Worm (Caenorhabditis elegans) whole organism, L2 larva: ENCODE data around the gene W03D2.9.
A peak's percentile ranks its signal among the peaks of the same experiment; 100 is the strongest.

Experiments used
- C34F6.9 ChIP-seq: fragments of 150-350 bp; optimal IDR thresholded peaks from 2 replicates; lab custom pipeline; 2014; ENCODE audit warnings: missing biosample characterization, missing genetic modification characterization
- R02D3.7 ChIP-seq: fragments of 150-350 bp; optimal IDR thresholded peaks from 2 replicates; lab custom pipeline; 2014; ENCODE audit warnings: missing biosample characterization, missing genetic modification characterization
- ZK546.5 ChIP-seq: sonication (generic microtip); optimal IDR thresholded peaks from 2 replicates; lab custom pipeline; 2017; ENCODE audit warnings: missing biosample characterization, missing genetic modification characterization
- alr-1 ChIP-seq: fragments of 150-350 bp; optimal IDR thresholded peaks from 2 replicates; lab custom pipeline; 2014; ENCODE audit warnings: missing biosample characterization, missing genetic modification characterization
- aly-2 ChIP-seq: fragments of 150-350 bp; optimal IDR thresholded peaks from 2 replicates; lab custom pipeline; 2014; ENCODE audit warnings: missing biosample characterization, missing genetic modification characterization
- blmp-1 ChIP-seq: sonication (generic microtip); optimal IDR thresholded peaks from 2 replicates; lab custom pipeline; 2017; ENCODE audit warnings: missing genetic modification characterization, mild to moderate bottlenecking, missing compliant biosample characterization, antibody characterized with exemption, moderate library complexity; ENCODE audit not compliant: insufficient read depth
- ceh-82 ChIP-seq: fragments of 150-350 bp; optimal IDR thresholded peaks from 2 replicates; lab custom pipeline; 2014; ENCODE audit warnings: missing biosample characterization, missing genetic modification characterization
- crh-2 ChIP-seq: sonication (generic microtip); optimal IDR thresholded peaks from 2 replicates; lab custom pipeline; 2017; ENCODE audit warnings: missing biosample characterization, missing genetic modification characterization
- dmd-4 ChIP-seq: sonication (generic microtip); optimal IDR thresholded peaks from 2 replicates; lab custom pipeline; 2017; ENCODE audit warnings: missing biosample characterization, missing genetic modification characterization
- egl-27 ChIP-seq: sonication (generic microtip); optimal IDR thresholded peaks from 3 replicates; lab custom pipeline; 2017; ENCODE audit warnings: missing biosample characterization, missing genetic modification reagents, missing genetic modification characterization
- fos-1 ChIP-seq: fragments of 150-350 bp; optimal IDR thresholded peaks from 2 replicates; lab custom pipeline; 2014; ENCODE audit warnings: missing biosample characterization, missing genetic modification characterization
- gmeb-1 ChIP-seq: fragments of 150-350 bp; optimal IDR thresholded peaks from 2 replicates; lab custom pipeline; 2014; ENCODE audit warnings: missing biosample characterization, missing genetic modification characterization
- lin-11 ChIP-seq: fragments of 150-350 bp; sonication (generic microtip); optimal IDR thresholded peaks from 2 replicates; lab custom pipeline; 2014; ENCODE audit warnings: missing biosample characterization, missing genetic modification characterization, inconsistent platforms, mixed read lengths
- lin-13 ChIP-seq: fragments of 150-350 bp; optimal IDR thresholded peaks from 2 replicates; lab custom pipeline; 2014; ENCODE audit warnings: missing biosample characterization, missing genetic modification reagents, missing genetic modification characterization
- lsy-2 ChIP-seq, 2 experiments: fragments of 150-350 bp in 1 of 2; sonication (generic microtip) in 1 of 2; optimal IDR thresholded peaks; 2 replicates each; lab custom pipeline; 2014 to 2017; ENCODE audit warnings: missing biosample characterization in 2 of 2, missing genetic modification characterization in 2 of 2
- mab-5 ChIP-seq: fragments of 150-350 bp; optimal IDR thresholded peaks from 2 replicates; lab custom pipeline; 2014; ENCODE audit warnings: missing biosample characterization, missing genetic modification characterization
- mbf-1 ChIP-seq: sonication (generic microtip); optimal IDR thresholded peaks from 2 replicates; lab custom pipeline; 2017; ENCODE audit warnings: missing biosample characterization, missing genetic modification characterization
- mdl-1 ChIP-seq, 2 experiments: fragments of 150-350 bp in 1 of 2; sonication (generic microtip) in 1 of 2; optimal IDR thresholded peaks; 2 replicates each; lab custom pipeline; 2017; ENCODE audit warnings: missing biosample characterization in 2 of 2, missing genetic modification characterization in 2 of 2
- nhr-10 ChIP-seq: sonication (generic microtip); optimal IDR thresholded peaks from 2 replicates; lab custom pipeline; 2017; ENCODE audit warnings: missing biosample characterization, missing genetic modification characterization
- nhr-11 ChIP-seq: fragments of 150-350 bp; optimal IDR thresholded peaks from 2 replicates; lab custom pipeline; 2014; ENCODE audit warnings: missing biosample characterization, missing genetic modification characterization
- nhr-129 ChIP-seq: fragments of 150-350 bp; optimal IDR thresholded peaks from 2 replicates; lab custom pipeline; 2014; ENCODE audit warnings: missing biosample characterization, missing genetic modification characterization
- nhr-21 ChIP-seq: fragments of 150-350 bp; optimal IDR thresholded peaks from 2 replicates; lab custom pipeline; 2014; ENCODE audit warnings: missing biosample characterization, missing genetic modification characterization
- nhr-23 ChIP-seq: fragments of 150-350 bp; optimal IDR thresholded peaks from 2 replicates; lab custom pipeline; 2014; ENCODE audit warnings: missing biosample characterization, missing genetic modification reagents, missing genetic modification characterization
- nhr-25 ChIP-seq: fragments of 150-350 bp; sonication (generic microtip); optimal IDR thresholded peaks from 3 replicates; lab custom pipeline; 2014; ENCODE audit warnings: missing biosample characterization, missing genetic modification characterization
- nhr-77 ChIP-seq: fragments of 150-350 bp; optimal IDR thresholded peaks from 2 replicates; lab custom pipeline; 2014; ENCODE audit warnings: missing biosample characterization, missing genetic modification characterization
- peb-1 ChIP-seq: fragments of 150-350 bp; optimal IDR thresholded peaks from 2 replicates; lab custom pipeline; 2014; ENCODE audit warnings: missing biosample characterization, missing genetic modification characterization
- skn-1 ChIP-seq: sonication (generic microtip); optimal IDR thresholded peaks from 2 replicates; lab custom pipeline; 2017; ENCODE audit warnings: missing biosample characterization, missing genetic modification characterization
- sma-3 ChIP-seq: sonication (generic microtip); optimal IDR thresholded peaks from 2 replicates; lab custom pipeline; 2016; ENCODE audit warnings: missing genetic modification reagents, missing genetic modification characterization, missing compliant biosample characterization
- sma-9 ChIP-seq, 2 experiments: fragments of 150-350 bp in 1 of 2; sonication (generic microtip) in 1 of 2; optimal IDR thresholded peaks; 2 replicates each; lab custom pipeline; 2014 to 2016; ENCODE audit warnings: missing genetic modification characterization in 2 of 2, mild to moderate bottlenecking in 1 of 2, missing biosample characterization in 1 of 2, missing compliant biosample characterization in 1 of 2, missing genetic modification reagents in 1 of 2, moderate library complexity in 1 of 2
- snpc-4 ChIP-seq: fragments of 150-350 bp; optimal IDR thresholded peaks from 2 replicates; lab custom pipeline; 2014; ENCODE audit warnings: missing biosample characterization, missing genetic modification characterization
- unc-39 ChIP-seq: fragments of 150-350 bp; optimal IDR thresholded peaks from 2 replicates; lab custom pipeline; 2014; ENCODE audit warnings: missing biosample characterization, missing genetic modification characterization
- unc-55 ChIP-seq: fragments of 150-350 bp; sonication (generic microtip); optimal IDR thresholded peaks from 3 replicates; lab custom pipeline; 2014; ENCODE audit warnings: missing biosample characterization, missing genetic modification reagents, missing genetic modification characterization
- unc-62 ChIP-seq: fragments of 150-350 bp; optimal IDR thresholded peaks from 2 replicates; lab custom pipeline; 2014; ENCODE audit warnings: missing biosample characterization, missing genetic modification reagents, missing genetic modification characterization
- ztf-1 ChIP-seq: fragments of 200-800 bp; sonication (Bioruptor generic); conservative IDR thresholded peaks from 2 replicates; pipeline ENCODE4 v1.3.6; 2022; ENCODE audit warnings: missing genetic modification characterization, missing compliant biosample characterization
- ztf-4 ChIP-seq: fragments of 150-350 bp; optimal IDR thresholded peaks from 2 replicates; lab custom pipeline; 2014; ENCODE audit warnings: missing biosample characterization, missing genetic modification characterization

W03D2.9 gene

ce11 chrIV:4093087-4093486, 18.6 kb upstream of the W03D2.9 start (continued):
- TF ChIP-seq lin-13 (GFP tag; lab: Kevin White, UChicago) = peak; percentile 66

- TF ChIP-seq ztf-1 (GFP tag; lab: Robert Waterston, UW) = no peak
- TF ChIP-seq alr-1 (tag; lab: Kevin White, UChicago) = no peak
- no peak for TF ChIP-seq aly-2 (tag; lab: Kevin White, UChicago)
- TF ChIP-seq snpc-4 (tag; lab: Kevin White, UChicago) = no peak
- TF ChIP-seq unc-39 (tag; lab: Kevin White, UChicago) = no peak
- no peak for TF ChIP-seq R02D3.7 (tag; lab: Kevin White, UChicago)
- no peak for TF ChIP-seq nhr-77 (tag; lab: Kevin White, UChicago)
- no peak for TF ChIP-seq nhr-10 (tag; lab: Kevin White, UChicago)
- TF ChIP-seq C34F6.9 (tag; lab: Kevin White, UChicago) = peak; percentile 20
- TF ChIP-seq blmp-1 (tag; lab: Kevin White, UChicago) = no peak
- no peak for TF ChIP-seq ceh-82
- no peak for TF ChIP-seq unc-62
- no peak for TF ChIP-seq nhr-23 (tag; lab: Kevin White, UChicago)
- no peak for TF ChIP-seq nhr-21 (tag; lab: Kevin White, UChicago)
- no peak for TF ChIP-seq nhr-11 (tag; lab: Kevin White, UChicago)
- TF ChIP-seq unc-55 (GFP tag; lab: Kevin White, UChicago) = peak; percentile 39
- peak in 1 of 2 experiments; percentile 57 for TF ChIP-seq lsy-2 (tag; optimal IDR thresholded peaks at IDR 0.05; lab: Kevin White, UChicago)
- TF ChIP-seq sma-9 (GFP tag; optimal IDR thresholded peaks at IDR 0.05; lab: Kevin White, UChicago) = no peak
- no peak for TF ChIP-seq sma-9 (tag; optimal IDR thresholded peaks at IDR 0.05; lab: Kevin White, UChicago)
- TF ChIP-seq lin-11 (tag; lab: Kevin White, UChicago) = no peak
- TF ChIP-seq crh-2 (tag; lab: Kevin White, UChicago) = peak; percentile 61
- TF ChIP-seq ZK546.5 (tag; lab: Kevin White, UChicago) = no peak
- peak; percentile 37 for TF ChIP-seq sma-3 (GFP tag; lab: Kevin White, UChicago)
Observed at ce11 chrIV:4085787-4086262, 11.3 kb upstream of the W03D2.9 start, which contains the start of gene C35B1.2. C35B1.2 (plus strand) TSS chrIV:4086212.

ce11 chrIV:4085022-4085421, 10.5 kb upstream of the W03D2.9 start:
- TF ChIP-seq gmeb-1 (tag; lab: Kevin White, UChicago) (peak; percentile 2), lin-13 (GFP tag; lab: Kevin White, UChicago) (no peak), nhr-25 (tag; lab: Kevin White, UChicago) (peak; percentile 14), peb-1 (tag; lab: Kevin White, UChicago) (no peak), dmd-4 (tag; lab: Kevin White, UChicago) (no peak), unc-62 (no peak), mab-5 (no peak), R02D3.7 (tag; lab: Kevin White, UChicago) (no peak), mbf-1 (tag; lab: Kevin White, UChicago) (no peak), mdl-1 (tag; optimal IDR thresholded peaks at IDR 0.05; lab: Kevin White, UChicago) (no peak), nhr-10 (tag; lab: Kevin White, UChicago) (no peak), C34F6.9 (tag; lab: Kevin White, UChicago) (no peak), blmp-1 (tag; lab: Kevin White, UChicago) (peak; percentile 26), skn-1 (tag; lab: Kevin White, UChicago) (peak; percentile 96), egl-27 (tag; lab: Kevin White, UChicago) (no peak), snpc-4 (tag; lab: Kevin White, UChicago) (no peak), lsy-2 (tag; optimal IDR thresholded peaks at IDR 0.05; lab: Kevin White, UChicago) (peak in 1 of 2 experiments; percentile 5), crh-2 (tag; lab: Kevin White, UChicago) (peak; percentile 64), nhr-23 (tag; lab: Kevin White, UChicago) (no peak), nhr-21 (tag; lab: Kevin White, UChicago) (no peak), nhr-129 (tag; lab: Kevin White, UChicago) (peak; percentile 68), sma-3 (GFP tag; lab: Kevin White, UChicago) (peak; percentile 45), unc-39 (tag; lab: Kevin White, UChicago) (no peak), ZK546.5 (tag; lab: Kevin White, UChicago) (no peak), ceh-82 (no peak), fos-1 (tag; lab: Kevin White, UChicago) (peak; percentile 72), sma-9 (GFP tag; optimal IDR thresholded peaks at IDR 0.05; lab: Kevin White, UChicago) (peak; percentile 11), sma-9 (tag; optimal IDR thresholded peaks at IDR 0.05; lab: Kevin White, UChicago) (no peak), ztf-4 (no peak), nhr-11 (tag; lab: Kevin White, UChicago) (no peak), nhr-77 (tag; lab: Kevin White, UChicago) (no peak)
